Worm (Caenorhabditis elegans) whole organism, late embryonic: ENCODE measurements around the gene B0507.2.

Experiments used
- C38D4.7 ChIP-seq: fragments of 200-800 bp; sonication (Bioruptor generic); optimal IDR thresholded peaks from 2 replicates; lab custom pipeline; 2018; ENCODE audit warnings: mild to moderate bottlenecking, missing genetic modification characterization, moderate library complexity, missing compliant biosample characterization
- F13H6.1 ChIP-seq: sonication (generic microtip); optimal IDR thresholded peaks from 2 replicates; lab custom pipeline; 2016; ENCODE audit warnings: missing genetic modification characterization, missing compliant biosample characterization
- T23F11.4 ChIP-seq: fragments of 200-800 bp; sonication (Bioruptor generic); optimal IDR thresholded peaks from 2 replicates; lab custom pipeline; 2018; ENCODE audit warnings: mild to moderate bottlenecking, missing genetic modification characterization, missing compliant biosample characterization
- ama-1 ChIP-seq: fragments of 150-350 bp; optimal IDR thresholded peaks from 2 replicates; lab custom pipeline; 2014
- ceh-14 ChIP-seq: sonication (generic microtip); optimal IDR thresholded peaks from 2 replicates; lab custom pipeline; 2016; ENCODE audit warnings: missing genotype, missing genetic modification characterization, missing compliant biosample characterization
- ceh-18 ChIP-seq: sonication (generic microtip); optimal IDR thresholded peaks from 2 replicates; lab custom pipeline; 2016; ENCODE audit warnings: missing genetic modification characterization, missing compliant biosample characterization
- ceh-22 ChIP-seq: sonication (generic microtip); optimal IDR thresholded peaks from 2 replicates; lab custom pipeline; 2017; ENCODE audit warnings: missing biosample characterization, missing genetic modification characterization
- ceh-30 ChIP-seq: fragments of 150-350 bp; optimal IDR thresholded peaks from 2 replicates; lab custom pipeline; 2014; ENCODE audit warnings: missing biosample characterization, missing genetic modification characterization
- ceh-34 ChIP-seq: sonication (generic microtip); optimal IDR thresholded peaks from 2 replicates; lab custom pipeline; 2016; ENCODE audit warnings: mild to moderate bottlenecking, missing genetic modification characterization, missing compliant biosample characterization
- ceh-45 ChIP-seq: fragments of 200-800 bp; sonication (Bioruptor generic); IDR thresholded peaks from 2 replicates; pipeline ENCODE4 v1.3.6; 2022; ENCODE audit warnings: missing genetic modification reagents, missing genetic modification characterization, missing compliant biosample characterization
- ceh-6 ChIP-seq: fragments of 200-800 bp; sonication (Bioruptor generic); optimal IDR thresholded peaks from 2 replicates; lab custom pipeline; 2018; ENCODE audit warnings: mild to moderate bottlenecking, missing genetic modification characterization, missing compliant biosample characterization
- ceh-9 ChIP-seq: sonication (generic microtip); optimal IDR thresholded peaks from 2 replicates; lab custom pipeline; 2016; ENCODE audit warnings: mild to moderate bottlenecking, missing genetic modification characterization, inconsistent platforms, missing compliant biosample characterization
- che-1 ChIP-seq: sonication (generic microtip); optimal IDR thresholded peaks from 2 replicates; lab custom pipeline; 2016; ENCODE audit warnings: mild to moderate bottlenecking, missing genetic modification characterization, missing compliant biosample characterization
- dmd-4 ChIP-seq: sonication (generic microtip); optimal IDR thresholded peaks from 2 replicates; lab custom pipeline; 2016; ENCODE audit warnings: borderline replicate concordance, missing genetic modification characterization, missing compliant biosample characterization
- elt-2 ChIP-seq: sonication (generic microtip); optimal IDR thresholded peaks from 2 replicates; lab custom pipeline; 2016; ENCODE audit warnings: missing genetic modification reagents, missing genetic modification characterization, missing compliant biosample characterization
- eyg-1 ChIP-seq: sonication (generic microtip); optimal IDR thresholded peaks from 2 replicates; lab custom pipeline; 2016; ENCODE audit warnings: missing genotype, missing genetic modification characterization, missing compliant biosample characterization
- fax-1 ChIP-seq: sonication (generic microtip); optimal IDR thresholded peaks from 2 replicates; lab custom pipeline; 2016; ENCODE audit warnings: missing genotype, missing genetic modification characterization, missing compliant biosample characterization
- fkh-10 ChIP-seq: fragments of 150-350 bp; optimal IDR thresholded peaks from 2 replicates; lab custom pipeline; 2014; ENCODE audit warnings: missing biosample characterization, missing genetic modification reagents, missing genetic modification characterization
- fkh-6 ChIP-seq: sonication (generic microtip); optimal IDR thresholded peaks from 2 replicates; lab custom pipeline; 2016; ENCODE audit warnings: missing genetic modification characterization, missing compliant biosample characterization
- hlh-13 ChIP-seq: fragments of 200-800 bp; sonication (Bioruptor generic); optimal IDR thresholded peaks from 2 replicates; lab custom pipeline; 2018; ENCODE audit warnings: mild to moderate bottlenecking, missing genetic modification characterization, missing compliant biosample characterization
- hlh-8 ChIP-seq: sonication (generic microtip); optimal IDR thresholded peaks from 2 replicates; lab custom pipeline; 2016; ENCODE audit warnings: missing genotype, missing genetic modification characterization, missing compliant biosample characterization
- lin-11 ChIP-seq: fragments of 200-800 bp; sonication (Bioruptor generic); optimal IDR thresholded peaks from 2 replicates; lab custom pipeline; 2018; ENCODE audit warnings: mild to moderate bottlenecking, missing genetic modification characterization, missing compliant biosample characterization
- nhr-232 ChIP-seq: sonication (generic microtip); optimal IDR thresholded peaks from 2 replicates; lab custom pipeline; 2016; ENCODE audit warnings: missing genetic modification characterization, missing compliant biosample characterization
- npax-4 ChIP-seq: sonication (generic microtip); optimal IDR thresholded peaks from 2 replicates; lab custom pipeline; 2016; ENCODE audit warnings: missing genetic modification characterization, missing compliant biosample characterization
- pag-3 ChIP-seq: sonication (generic microtip); optimal IDR thresholded peaks from 2 replicates; lab custom pipeline; 2016; ENCODE audit warnings: missing compliant biosample characterization, missing genetic modification characterization, borderline replicate concordance
- pax-1 ChIP-seq: fragments of 150-350 bp; optimal IDR thresholded peaks from 2 replicates; lab custom pipeline; 2014; ENCODE audit warnings: missing biosample characterization, missing genetic modification characterization
- pha-2 ChIP-seq: sonication (generic microtip); optimal IDR thresholded peaks from 2 replicates; lab custom pipeline; 2017; ENCODE audit warnings: mild to moderate bottlenecking, missing genetic modification characterization, missing compliant biosample characterization
- pha-4 ChIP-seq: fragments of 150-350 bp; optimal IDR thresholded peaks from 2 replicates; lab custom pipeline; 2018; ENCODE audit warnings: missing biosample characterization, missing genetic modification reagents, missing genetic modification characterization
- pros-1 ChIP-seq: fragments of 150-350 bp; optimal IDR thresholded peaks from 2 replicates; lab custom pipeline; 2014; ENCODE audit warnings: missing biosample characterization, missing genetic modification reagents, missing genetic modification characterization
- rnt-1 ChIP-seq: sonication (generic microtip); optimal IDR thresholded peaks from 2 replicates; lab custom pipeline; 2016; ENCODE audit warnings: missing genetic modification characterization, missing compliant biosample characterization
- syd-9 ChIP-seq: sonication (generic microtip); optimal IDR thresholded peaks from 2 replicates; lab custom pipeline; 2016; ENCODE audit warnings: mild to moderate bottlenecking, missing genetic modification characterization, moderate library complexity, missing compliant biosample characterization
- tbx-2 ChIP-seq: sonication (generic microtip); optimal IDR thresholded peaks from 2 replicates; lab custom pipeline; 2016; ENCODE audit warnings: missing genetic modification characterization, missing compliant biosample characterization
- unc-3 ChIP-seq, 2 experiments: fragments of 200-800 bp in 1 of 2; sonication (Bioruptor generic) in 1 of 2; sonication (generic microtip) in 1 of 2; conservative IDR thresholded peaks in 1 of 2; optimal IDR thresholded peaks in 1 of 2; 2 replicates each; pipeline versions ENCODE4 v1.3.6 to Lab custom; 2016 to 2022; ENCODE audit warnings: missing compliant biosample characterization in 2 of 2, missing genetic modification characterization in 2 of 2, missing genetic modification reagents in 1 of 2
- unc-42 ChIP-seq: sonication (generic microtip); optimal IDR thresholded peaks from 2 replicates; lab custom pipeline; 2016; ENCODE audit warnings: missing genotype, missing genetic modification characterization, missing compliant biosample characterization
- unc-55 ChIP-seq: sonication (generic microtip); optimal IDR thresholded peaks from 2 replicates; lab custom pipeline; 2017; ENCODE audit warnings: missing biosample characterization, missing genetic modification reagents, missing genetic modification characterization
- unc-86 ChIP-seq: sonication (generic microtip); optimal IDR thresholded peaks from 2 replicates; lab custom pipeline; 2016; ENCODE audit warnings: missing genetic modification characterization, missing compliant biosample characterization
- zip-5 ChIP-seq: sonication (generic microtip); optimal IDR thresholded peaks from 2 replicates; lab custom pipeline; 2016; ENCODE audit warnings: missing genetic modification characterization, missing compliant biosample characterization
- ztf-16 ChIP-seq: sonication (generic microtip); optimal IDR thresholded peaks from 2 replicates; lab custom pipeline; 2017; ENCODE audit warnings: missing genetic modification characterization, missing compliant biosample characterization

Gene B0507.2

DNA sequence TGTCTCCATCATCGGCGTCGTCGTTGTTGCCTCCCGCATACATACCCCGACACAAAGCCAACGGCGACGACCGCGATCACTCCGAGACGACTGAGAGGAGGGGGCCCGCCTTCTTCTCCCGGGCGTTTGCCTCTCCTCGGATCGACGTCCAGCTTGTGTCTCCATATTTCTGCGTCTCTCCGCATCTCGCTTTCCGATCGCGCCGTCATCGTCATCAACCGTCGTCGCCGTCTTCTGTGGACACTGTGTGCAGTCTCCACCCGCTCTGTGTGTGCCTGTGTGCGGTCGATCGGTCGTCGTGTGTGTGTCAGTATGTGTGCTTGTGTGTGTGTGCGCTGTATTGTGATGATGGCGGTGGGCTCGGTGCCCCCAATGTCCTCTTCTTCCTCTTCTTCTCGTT, 11.4 kb downstream of the B0507.2 start (continued):
- TF ChIP-seq syd-9 (tag; lab: Kevin White, UChicago): peak; percentile 83
- peak; percentile 40 for TF ChIP-seq unc-55 (GFP tag; lab: Kevin White, UChicago)
- peak; percentile 1 for TF ChIP-seq fax-1 (tag; lab: Kevin White, UChicago)
- TF ChIP-seq ceh-30 (tag; lab: Kevin White, UChicago): peak; percentile 14
- peak; percentile 73 for TF ChIP-seq ceh-34
- peak; percentile 11 for TF ChIP-seq F13H6.1 (tag; lab: Kevin White, UChicago)
- peak; percentile 50 for TF ChIP-seq ceh-6
- TF ChIP-seq che-1 (tag; lab: Kevin White, UChicago): peak; percentile 44
- TF ChIP-seq, all 69 proteins: peak for 29

DNA sequence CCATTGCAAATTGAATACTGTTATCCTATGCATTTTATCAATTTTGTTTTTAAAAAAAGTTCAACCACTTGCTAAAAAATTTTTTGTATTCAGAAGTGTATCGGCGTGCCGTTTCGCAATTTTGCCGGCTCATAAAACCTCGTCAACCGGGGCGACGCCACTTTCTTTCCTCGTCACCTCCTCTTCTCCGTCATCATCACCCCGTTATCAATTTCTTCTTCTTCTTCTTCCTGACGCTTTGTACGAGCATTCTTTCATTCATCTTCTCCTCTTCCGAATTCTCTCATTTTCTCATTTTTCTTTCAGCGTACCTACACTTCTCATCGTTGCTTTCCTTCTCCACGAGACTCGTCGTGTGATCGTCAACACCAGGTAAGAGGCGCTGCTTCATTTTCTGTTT, 12.1 kb downstream of the B0507.2 start, which contains the start of gene sup-37:
sup-37 (plus strand) TSS at position 301 of the 400 bp plus-strand sequence.
- TF ChIP-seq npax-4 (tag; lab: Kevin White, UChicago): no peak
- no peak for TF ChIP-seq fkh-6 (tag; lab: Kevin White, UChicago)
- no peak for TF ChIP-seq ceh-18
- no peak for TF ChIP-seq unc-86 (tag; lab: Kevin White, UChicago)
- no peak for TF ChIP-seq zip-5 (tag; lab: Kevin White, UChicago)
- TF ChIP-seq ztf-16 (tag; lab: Kevin White, UChicago): no peak

DNA sequence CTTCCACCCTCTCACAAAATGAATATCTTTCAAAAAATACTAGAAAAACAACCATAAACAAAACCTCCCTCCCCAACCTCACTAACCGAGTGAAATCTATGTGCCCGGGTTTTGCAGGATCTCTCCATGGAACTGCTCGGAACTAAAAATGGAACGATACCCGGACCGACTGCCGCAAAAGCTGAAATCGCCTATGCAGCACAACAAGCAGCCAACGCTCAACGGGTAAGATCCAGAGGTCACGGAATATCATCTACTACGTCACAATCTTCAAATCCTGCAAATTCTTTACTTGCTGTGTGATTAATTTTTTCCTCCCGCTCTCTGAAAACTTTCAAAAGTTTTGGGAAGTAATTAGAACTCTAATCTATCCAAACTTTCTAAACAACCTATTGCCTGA, 15.2 kb downstream of the B0507.2 start:
- no peak for TF ChIP-seq ceh-30 (tag; lab: Kevin White, UChicago)
- no peak for TF ChIP-seq eyg-1 (tag; lab: Kevin White, UChicago)
- TF ChIP-seq pha-2 (tag; lab: Kevin White, UChicago): no peak
- TF ChIP-seq ceh-9 (tag; lab: Kevin White, UChicago): no peak
- no peak for TF ChIP-seq hlh-13
- TF ChIP-seq fkh-10: no peak
- no peak for TF ChIP-seq ztf-16 (tag; lab: Kevin White, UChicago)
- no peak for TF ChIP-seq ceh-14 (tag; lab: Kevin White, UChicago)
- no peak for TF ChIP-seq syd-9 (tag; lab: Kevin White, UChicago)
- no peak for TF ChIP-seq nhr-232 (tag; lab: Kevin White, UChicago)
- no peak for TF ChIP-seq rnt-1 (tag; lab: Kevin White, UChicago)
- no peak for TF ChIP-seq dmd-4 (tag; lab: Kevin White, UChicago)
- no peak for TF ChIP-seq unc-42 (tag; lab: Kevin White, UChicago)
- TF ChIP-seq unc-3 (GFP tag; conservative IDR thresholded peaks at IDR 0.05; lab: Robert Waterston, UW): no peak
- no peak for TF ChIP-seq unc-3 (tag; optimal IDR thresholded peaks at IDR 0.05; lab: Kevin White, UChicago)
- TF ChIP-seq, all 69 proteins: peak for 0

DNA sequence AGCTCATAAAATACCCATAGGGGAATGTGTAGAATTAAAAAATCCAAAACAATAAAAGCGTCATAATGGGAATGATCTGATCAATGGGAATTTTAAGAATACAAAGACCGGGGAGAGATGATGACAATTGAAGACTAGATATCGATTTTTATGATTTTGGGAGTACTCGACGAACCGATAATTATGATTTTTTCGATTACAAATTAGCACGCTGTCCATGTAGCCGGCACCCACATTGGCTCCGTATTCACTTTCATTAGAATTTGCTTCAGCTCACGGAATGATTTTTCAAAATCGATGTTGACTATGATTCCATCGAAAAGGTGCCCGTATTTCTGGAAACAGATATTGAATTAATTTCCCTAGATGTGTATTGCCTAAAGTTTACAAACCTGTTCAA, 18.7 kb downstream of the B0507.2 start:
- peak; percentile 42 for TF ChIP-seq ama-1 (lab: Kevin White, UChicago)
- TF ChIP-seq elt-2 (tag; lab: Kevin White, UChicago): no peak

DNA sequence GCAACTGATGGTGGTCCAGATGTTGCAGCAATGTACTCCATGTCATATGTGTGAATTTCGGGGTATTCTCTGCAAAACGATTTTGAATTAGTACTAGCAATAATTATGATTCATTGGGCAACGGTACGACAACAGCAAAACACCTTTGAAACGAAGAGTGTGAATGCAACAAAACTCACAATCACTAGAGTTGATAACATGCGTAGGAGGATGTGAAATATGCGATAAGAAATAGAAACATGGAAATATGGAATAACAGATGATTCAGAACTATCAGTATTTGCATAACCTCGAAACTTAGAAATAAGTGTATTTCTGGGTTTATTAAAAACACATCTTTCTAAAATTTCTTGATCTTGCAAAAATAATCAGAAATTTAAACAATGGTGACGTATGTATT, 21.4 kb downstream of the B0507.2 start:
- TF ChIP-seq elt-2 (tag; lab: Kevin White, UChicago): peak; percentile 27
- no peak for TF ChIP-seq F13H6.1 (tag; lab: Kevin White, UChicago)

DNA sequence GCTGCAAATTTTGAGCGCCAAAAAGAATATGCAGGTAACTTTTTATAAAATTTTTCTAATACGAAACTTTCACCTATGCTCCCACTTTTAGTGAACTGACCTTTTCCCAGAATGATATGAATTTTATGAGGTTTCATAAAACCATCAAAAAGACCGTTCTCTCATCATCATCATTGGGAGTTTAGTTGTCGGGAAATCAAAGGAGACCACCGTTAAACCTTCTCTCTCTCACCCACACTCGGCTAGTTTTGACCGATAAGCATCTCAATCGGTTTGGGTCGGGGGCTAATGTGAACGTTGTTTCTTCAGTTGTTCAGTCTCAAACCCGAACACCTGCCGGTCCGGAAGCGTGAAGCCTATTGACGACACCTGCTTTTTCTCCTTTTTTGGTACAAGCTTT, 22.1 kb downstream of the B0507.2 start:
- no peak for TF ChIP-seq pros-1 (tag; lab: Kevin White, UChicago)
- TF ChIP-seq pha-2 (tag; lab: Kevin White, UChicago): no peak
- TF ChIP-seq unc-86 (tag; lab: Kevin White, UChicago): no peak
- TF ChIP-seq lin-11 (tag; lab: Kevin White, UChicago): no peak
- no peak for TF ChIP-seq T23F11.4 (GFP tag; lab: Kevin White, UChicago)
- no peak for TF ChIP-seq fax-1 (tag; lab: Kevin White, UChicago)
- no peak for TF ChIP-seq nhr-232 (tag; lab: Kevin White, UChicago)
- no peak for TF ChIP-seq eyg-1 (tag; lab: Kevin White, UChicago)
- TF ChIP-seq ceh-30 (tag; lab: Kevin White, UChicago): no peak
- TF ChIP-seq C38D4.7: no peak
- no peak for TF ChIP-seq ceh-22 (tag; lab: Kevin White, UChicago)
- no peak for TF ChIP-seq pha-4 (tag; lab: Kevin White, UChicago)
- TF ChIP-seq ceh-18: no peak
- TF ChIP-seq hlh-8 (tag; lab: Kevin White, UChicago): no peak
- no peak for TF ChIP-seq pax-1
- no peak for TF ChIP-seq ceh-45
- no peak for TF ChIP-seq fkh-10
- no peak for TF ChIP-seq pag-3
- TF ChIP-seq tbx-2: no peak
- no peak for TF ChIP-seq hlh-13
